Fruit fly (Drosophila melanogaster) whole organism, adult: ENCODE data around the gene CG4297.

Experiments used
- CG11617 ChIP-seq: fragments of 200-800 bp; sonication (Bioruptor generic); optimal IDR thresholded peaks from 2 replicates; lab custom pipeline; 2017; ENCODE audit warnings: mild to moderate bottlenecking, missing biosample characterization, missing genetic modification reagents, missing genetic modification characterization
- CG12768 ChIP-seq: fragments of 200-800 bp; sonication (Bioruptor generic); optimal IDR thresholded peaks from 2 replicates; lab custom pipeline; 2017; ENCODE audit warnings: missing biosample characterization, missing genetic modification characterization, mild to moderate bottlenecking, moderate library complexity, missing genetic modification reagents
- CG14711 ChIP-seq: fragments of 200-800 bp; sonication (Bioruptor generic); optimal IDR thresholded peaks from 2 replicates; lab custom pipeline; 2018; ENCODE audit warnings: missing biosample characterization, mild to moderate bottlenecking, missing genetic modification characterization, moderate library complexity
- CG1620 ChIP-seq: fragments of 200-800 bp; sonication (Bioruptor generic); optimal IDR thresholded peaks from 2 replicates; lab custom pipeline; 2016; ENCODE audit warnings: missing biosample characterization, missing genetic modification characterization
- CG33017 ChIP-seq: fragments of 200-800 bp; sonication (Bioruptor generic); optimal IDR thresholded peaks from 2 replicates; lab custom pipeline; 2018; ENCODE audit warnings: missing biosample characterization, mild to moderate bottlenecking, missing genetic modification characterization, moderate library complexity
- CG5204 ChIP-seq: fragments of 200-800 bp; sonication (Bioruptor generic); optimal IDR thresholded peaks from 2 replicates; lab custom pipeline; 2016; ENCODE audit warnings: missing biosample characterization, missing genetic modification characterization
- CG7045 ChIP-seq: fragments of 200-800 bp; sonication (Bioruptor generic); optimal IDR thresholded peaks from 2 replicates; lab custom pipeline; 2017; ENCODE audit warnings: missing biosample characterization, mild to moderate bottlenecking, missing genetic modification characterization
- CG7101 ChIP-seq: fragments of 200-800 bp; sonication (Bioruptor generic); optimal IDR thresholded peaks from 2 replicates; lab custom pipeline; 2018; ENCODE audit warnings: missing biosample characterization, mild to moderate bottlenecking, missing genetic modification characterization, moderate library complexity
- Clk ChIP-seq: fragments of 200-800 bp; sonication (Bioruptor generic); optimal IDR thresholded peaks from 2 replicates; lab custom pipeline; 2017; ENCODE audit warnings: missing biosample characterization, missing genetic modification characterization
- Crg-1 ChIP-seq: fragments of 200-800 bp; sonication (Bioruptor generic); optimal IDR thresholded peaks from 2 replicates; lab custom pipeline; 2016; ENCODE audit warnings: missing biosample characterization, missing genetic modification characterization
- Hr96 ChIP-seq: fragments of 200-800 bp; sonication (Bioruptor generic); optimal IDR thresholded peaks from 2 replicates; lab custom pipeline; 2016; ENCODE audit warnings: missing biosample characterization, missing genetic modification characterization
- Mnt ChIP-seq: fragments of 200-800 bp; sonication (Bioruptor generic); optimal IDR thresholded peaks from 2 replicates; lab custom pipeline; 2016; ENCODE audit warnings: missing biosample characterization, mild to moderate bottlenecking, missing genetic modification characterization
- bab1 ChIP-seq: fragments of 200-800 bp; sonication (Bioruptor generic); optimal IDR thresholded peaks from 3 replicates; lab custom pipeline; 2019; ENCODE audit warnings: missing biosample characterization, mild to moderate bottlenecking, missing genetic modification characterization, moderate library complexity
- cic ChIP-seq: fragments of 200-800 bp; sonication (Bioruptor generic); optimal IDR thresholded peaks from 2 replicates; lab custom pipeline; 2017; ENCODE audit warnings: missing biosample characterization, mild to moderate bottlenecking, missing genetic modification characterization, moderate library complexity
- cnc ChIP-seq, 2 experiments: fragments of >200 bp; optimal IDR thresholded peaks; 2 replicates each; lab custom pipeline; 2017
- kay ChIP-seq: fragments of 200-800 bp; sonication (Bioruptor generic); peaks from one replicate; lab custom pipeline; 2016; ENCODE audit warnings: missing biosample characterization, missing genetic modification characterization, borderline replicate concordance
- ovo ChIP-seq: fragments of 200-800 bp; sonication (Bioruptor generic); optimal IDR thresholded peaks from 2 replicates; lab custom pipeline; 2016; ENCODE audit warnings: missing biosample characterization, missing genetic modification characterization
- pad ChIP-seq: fragments of 200-800 bp; sonication (Bioruptor generic); optimal IDR thresholded peaks from 3 replicates; lab custom pipeline; 2017; ENCODE audit warnings: missing biosample characterization, missing genetic modification characterization, mild to moderate bottlenecking, moderate library complexity, missing genetic modification reagents
- tj ChIP-seq: fragments of 200-800 bp; sonication (Bioruptor generic); optimal IDR thresholded peaks from 3 replicates; lab custom pipeline; 2017; ENCODE audit warnings: missing biosample characterization, mild to moderate bottlenecking, missing genetic modification characterization, moderate library complexity
- toe ChIP-seq: fragments of 200-800 bp; sonication (Bioruptor generic); optimal IDR thresholded peaks from 2 replicates; lab custom pipeline; 2016; ENCODE audit warnings: missing biosample characterization, missing genetic modification characterization

CG4297 gene

dm6 chr2L:496841-497240 lies 24.8 kb upstream of the CG4297 start:
- TF ChIP-seq CG11617 (GFP tag; lab: Kevin White, UChicago), result no peak

dm6 chr2L:496436-496835 lies 24.4 kb upstream of the CG4297 start:
- peak; percentile 60 for TF ChIP-seq tj
- TF ChIP-seq bab1 (GFP tag; lab: Kevin White, UChicago), result no peak

dm6 chr2L:495381-496240 lies 23.6 kb upstream of the CG4297 start:
- TF ChIP-seq cic (GFP tag; lab: Kevin White, UChicago) (no peak), cnc (optimal IDR thresholded peaks at IDR 0.05; lab: Kevin White, UChicago) (no peak), CG12768 (GFP tag; lab: Kevin White, UChicago) (no peak), bab1 (GFP tag; lab: Kevin White, UChicago) (no peak), Mnt (GFP tag; lab: Kevin White, UChicago) (no peak), kay (GFP tag; lab: Kevin White, UChicago) (no peak), pad (GFP tag; lab: Kevin White, UChicago) (no peak), tj (no peak), CG7101 (tag; lab: Kevin White, UChicago) (no peak), Hr96 (no peak), CG7045 (GFP tag; lab: Kevin White, UChicago) (no peak), ovo (GFP tag; lab: Kevin White, UChicago) (no peak), Crg-1 (no peak), CG1620 (GFP tag; lab: Kevin White, UChicago) (no peak), CG14711 (tag; lab: Kevin White, UChicago) (no peak), CG5204 (no peak), CG11617 (GFP tag; lab: Kevin White, UChicago) (no peak), CG33017 (tag; lab: Kevin White, UChicago) (no peak), Clk (no peak), toe (no peak)

dm6 chr2L:493274-493673 lies 21.3 kb upstream of the CG4297 start:
- TF ChIP-seq Crg-1, result no peak
- TF ChIP-seq CG7101 (tag; lab: Kevin White, UChicago), result no peak
- TF ChIP-seq CG14711 (tag; lab: Kevin White, UChicago), result no peak
- TF ChIP-seq CG5204, result no peak
- TF ChIP-seq cnc (optimal IDR thresholded peaks at IDR 0.05; lab: Kevin White, UChicago), result no peak
- TF ChIP-seq toe, result no peak
- no peak for TF ChIP-seq CG1620 (GFP tag; lab: Kevin White, UChicago)
- TF ChIP-seq tj, result no peak
- no peak for TF ChIP-seq CG7045 (GFP tag; lab: Kevin White, UChicago)
- no peak for TF ChIP-seq Clk
- no peak for TF ChIP-seq bab1 (GFP tag; lab: Kevin White, UChicago)
- no peak for TF ChIP-seq CG33017 (tag; lab: Kevin White, UChicago)
- TF ChIP-seq Hr96, result no peak
- TF ChIP-seq CG11617 (GFP tag; lab: Kevin White, UChicago), result no peak
- TF ChIP-seq Mnt (GFP tag; lab: Kevin White, UChicago), result no peak
- no peak for TF ChIP-seq ovo (GFP tag; lab: Kevin White, UChicago)
- TF ChIP-seq kay (GFP tag; lab: Kevin White, UChicago), result no peak
- TF ChIP-seq pad (GFP tag; lab: Kevin White, UChicago), result no peak

- TF ChIP-seq CG14711 (tag; lab: Kevin White, UChicago), result no peak
- TF ChIP-seq bab1 (GFP tag; lab: Kevin White, UChicago), result no peak
- TF ChIP-seq tj, result no peak
- TF ChIP-seq Crg-1, result no peak
- no peak for TF ChIP-seq Hr96
- no peak for TF ChIP-seq toe
- no peak for TF ChIP-seq CG11617 (GFP tag; lab: Kevin White, UChicago)
- TF ChIP-seq ovo (GFP tag; lab: Kevin White, UChicago), result no peak
- TF ChIP-seq CG7101 (tag; lab: Kevin White, UChicago), result no peak
- no peak for TF ChIP-seq CG12768 (GFP tag; lab: Kevin White, UChicago)
- TF ChIP-seq CG33017 (tag; lab: Kevin White, UChicago), result no peak
- TF ChIP-seq CG5204, result no peak
- no peak for TF ChIP-seq kay (GFP tag; lab: Kevin White, UChicago)
- no peak for TF ChIP-seq cnc (optimal IDR thresholded peaks at IDR 0.05; lab: Kevin White, UChicago)
- TF ChIP-seq Clk, result no peak
- TF ChIP-seq Mnt (GFP tag; lab: Kevin White, UChicago), result no peak
- TF ChIP-seq CG7045 (GFP tag; lab: Kevin White, UChicago), result no peak
- no peak for TF ChIP-seq cic (GFP tag; lab: Kevin White, UChicago)
- no peak for TF ChIP-seq pad (GFP tag; lab: Kevin White, UChicago)
- no peak for TF ChIP-seq CG1620 (GFP tag; lab: Kevin White, UChicago)
Observed at dm6 chr2L:492225-492624, 20.2 kb upstream of the CG4297 start.

dm6 chr2L:490150-491095 lies 18.4 kb upstream of the CG4297 start:
- TF ChIP-seq kay (GFP tag; lab: Kevin White, UChicago), result no peak
- TF ChIP-seq CG5204, result no peak
- TF ChIP-seq CG7045 (GFP tag; lab: Kevin White, UChicago), result peak; percentile 79
- TF ChIP-seq pad (GFP tag; lab: Kevin White, UChicago), result peak; percentile 41
- TF ChIP-seq CG1620 (GFP tag; lab: Kevin White, UChicago), result peak; percentile 80
- no peak for TF ChIP-seq cnc (optimal IDR thresholded peaks at IDR 0.05; lab: Kevin White, UChicago)
- peak; percentile 71 for TF ChIP-seq bab1 (GFP tag; lab: Kevin White, UChicago)
- peak; percentile 83 for TF ChIP-seq Hr96
- peak; percentile 54 for TF ChIP-seq CG11617 (GFP tag; lab: Kevin White, UChicago)
- TF ChIP-seq toe, result peak; percentile 34
- TF ChIP-seq ovo (GFP tag; lab: Kevin White, UChicago), result peak; percentile 34
- peak; percentile 54 for TF ChIP-seq CG33017 (tag; lab: Kevin White, UChicago)
- TF ChIP-seq Clk, result peak; percentile 49
- peak; percentile 77 for TF ChIP-seq CG12768 (GFP tag; lab: Kevin White, UChicago)
- peak; percentile 80 for TF ChIP-seq Mnt (GFP tag; lab: Kevin White, UChicago)
- peak; percentile 38 for TF ChIP-seq tj
- TF ChIP-seq cic (GFP tag; lab: Kevin White, UChicago), result peak; percentile 81
- TF ChIP-seq Crg-1, result peak; percentile 52
- TF ChIP-seq CG14711 (tag; lab: Kevin White, UChicago), result peak; percentile 47
- peak; percentile 63 for TF ChIP-seq CG7101 (tag; lab: Kevin White, UChicago)
